Fruit fly (Drosophila melanogaster) whole organism, embryonic: ENCODE measurements around the gene bero.

Experiments
- CG10431 ChIP-seq: fragments of 200-800 bp; sonication (Bioruptor generic); optimal IDR thresholded peaks from 3 replicates; lab custom pipeline; 2018; ENCODE audit warnings: missing biosample characterization, mild to moderate bottlenecking, missing genetic modification characterization
- CG11085 ChIP-seq: fragments of 200-800 bp; sonication (Bioruptor generic); IDR thresholded peaks from 2 replicates; pipeline ENCODE4 v1.3.6; 2022; ENCODE audit warnings: missing biosample characterization, missing genetic modification characterization
- CG12299 ChIP-seq: fragments of 200-800 bp; sonication (Bioruptor generic); optimal IDR thresholded peaks from 2 replicates; lab custom pipeline; 2018; ENCODE audit warnings: missing biosample characterization, mild to moderate bottlenecking, missing genetic modification characterization
- CG12769 ChIP-seq: fragments of 200-800 bp; sonication (Bioruptor generic); optimal IDR thresholded peaks from 2 replicates; lab custom pipeline; 2019; ENCODE audit warnings: missing biosample characterization, mild to moderate bottlenecking, missing genetic modification characterization, moderate library complexity
- CG17568 ChIP-seq: fragments of 200-800 bp; sonication (Bioruptor generic); optimal IDR thresholded peaks from 2 replicates; lab custom pipeline; 2018; ENCODE audit warnings: missing biosample characterization, mild to moderate bottlenecking, missing genetic modification characterization, moderate library complexity
- CG32532 ChIP-seq: fragments of 200-800 bp; sonication (Bioruptor generic); IDR thresholded peaks from 2 replicates; pipeline ENCODE4 v1.3.6; 2022; ENCODE audit warnings: missing biosample characterization, missing genetic modification characterization
- CG3407 ChIP-seq: fragments of 200-800 bp; sonication (Bioruptor generic); optimal IDR thresholded peaks from 2 replicates; lab custom pipeline; 2018; ENCODE audit warnings: missing biosample characterization, mild to moderate bottlenecking, missing genetic modification characterization
- CG6765 ChIP-seq: fragments of 200-800 bp; sonication (Bioruptor generic); optimal IDR thresholded peaks from 3 replicates; lab custom pipeline; 2017; ENCODE audit warnings: missing biosample characterization, mild to moderate bottlenecking, missing genetic modification characterization
- CG6813 ChIP-seq: fragments of 200-800 bp; sonication (Bioruptor generic); optimal IDR thresholded peaks from 2 replicates; lab custom pipeline; 2017; ENCODE audit warnings: missing biosample characterization, missing genetic modification characterization, mild to moderate bottlenecking, moderate library complexity, missing genetic modification reagents
- CG8290 ChIP-seq, 3 experiments: fragments of 200-800 bp; sonication (Bioruptor generic); optimal IDR thresholded peaks; 2 replicates each; lab custom pipeline; 2016 to 2019; ENCODE audit warnings: missing biosample characterization in 3 of 3, missing genetic modification characterization in 3 of 3, mild to moderate bottlenecking in 2 of 3, moderate library complexity in 1 of 3
- CG8944 ChIP-seq: fragments of 200-800 bp; sonication (Bioruptor generic); optimal IDR thresholded peaks from 3 replicates; lab custom pipeline; 2016; ENCODE audit warnings: missing biosample characterization, missing genetic modification characterization
- D19B ChIP-seq: fragments of 200-800 bp; sonication (Bioruptor generic); optimal IDR thresholded peaks from 2 replicates; lab custom pipeline; 2017; ENCODE audit warnings: missing biosample characterization, mild to moderate bottlenecking, missing genetic modification characterization
- Deaf1 ChIP-seq: fragments of 200-800 bp; optimal IDR thresholded peaks from 3 replicates; lab custom pipeline; 2019; ENCODE audit warnings: missing biosample characterization, mild to moderate bottlenecking, missing genetic modification characterization, moderate library complexity
- Ets97D ChIP-seq: fragments of 200-800 bp; sonication (Bioruptor generic); optimal IDR thresholded peaks from 3 replicates; lab custom pipeline; 2016; ENCODE audit warnings: missing biosample characterization, missing genetic modification characterization
- HLHmδ ChIP-seq: fragments of 200-800 bp; sonication (Bioruptor generic); optimal IDR thresholded peaks from 2 replicates; lab custom pipeline; 2018; ENCODE audit warnings: missing biosample characterization, mild to moderate bottlenecking, missing genetic modification characterization, moderate library complexity
- Hmr ChIP-seq: fragments of 200-800 bp; sonication (Bioruptor generic); optimal IDR thresholded peaks from 3 replicates; lab custom pipeline; 2017; ENCODE audit warnings: mild to moderate bottlenecking, missing biosample characterization, missing genetic modification reagents, missing genetic modification characterization
- Jarid2 ChIP-seq: fragments of 200-800 bp; sonication (Bioruptor generic); optimal IDR thresholded peaks from 3 replicates; lab custom pipeline; 2017; ENCODE audit warnings: mild to moderate bottlenecking, missing biosample characterization, missing genetic modification reagents, missing genetic modification characterization
- Mad ChIP-seq: fragments of 200-800 bp; sonication (Bioruptor generic); optimal IDR thresholded peaks from 2 replicates; lab custom pipeline; 2016; ENCODE audit warnings: missing biosample characterization, missing genetic modification characterization
- Med ChIP-seq: fragments of 200-800 bp; sonication (Bioruptor generic); peaks from one replicate; lab custom pipeline; 2016; ENCODE audit warnings: missing biosample characterization, missing genetic modification characterization, mild to moderate bottlenecking, inconsistent platforms, moderate library complexity
- Nf-YB ChIP-seq: fragments of 200-800 bp; sonication (Bioruptor generic); optimal IDR thresholded peaks from 3 replicates; lab custom pipeline; 2019; ENCODE audit warnings: missing biosample characterization, mild to moderate bottlenecking, missing genetic modification characterization, moderate library complexity
- PHDP ChIP-seq: fragments of 200-800 bp; sonication (Bioruptor generic); optimal IDR thresholded peaks from 3 replicates; lab custom pipeline; 2018; ENCODE audit warnings: missing biosample characterization, mild to moderate bottlenecking, missing genetic modification characterization, moderate library complexity
- Trl ChIP-seq, 3 experiments: fragments of >200 bp in 2 of 3; fragments of 200-800 bp in 1 of 3; sonication (Bioruptor generic) in 1 of 3; optimal IDR thresholded peaks; 2 replicates in 1 of 3; 3 replicates in 2 of 3; lab custom pipeline; 2016 to 2017; ENCODE audit warnings: missing biosample characterization in 1 of 3, missing genetic modification characterization in 1 of 3
- bsh ChIP-seq, 2 experiments: fragments of 200-800 bp; sonication (Bioruptor generic); optimal IDR thresholded peaks; 2 replicates each; lab custom pipeline; 2017 to 2018; ENCODE audit warnings: mild to moderate bottlenecking in 2 of 2, missing biosample characterization in 2 of 2, missing genetic modification characterization in 2 of 2, moderate library complexity in 1 of 2
- chinmo ChIP-seq: fragments of 200-800 bp; sonication (Bioruptor generic); IDR thresholded peaks from 4 replicates; pipeline ENCODE4 v1.3.6; 2022; ENCODE audit warnings: missing biosample characterization, missing genetic modification characterization; ENCODE audit not compliant: partially characterized antibody
- ci ChIP-seq: fragments of 200-800 bp; sonication (Bioruptor generic); IDR thresholded peaks from 3 replicates; pipeline ENCODE4 v1.3.6; 2022; ENCODE audit warnings: missing biosample characterization, missing genetic modification characterization
- gem ChIP-seq: fragments of 200-800 bp; sonication (Bioruptor generic); optimal IDR thresholded peaks from 2 replicates; lab custom pipeline; 2019; ENCODE audit warnings: missing biosample characterization, mild to moderate bottlenecking, missing genetic modification characterization, moderate library complexity
- grn ChIP-seq: fragments of 200-800 bp; sonication (Bioruptor generic); optimal IDR thresholded peaks from 3 replicates; lab custom pipeline; 2017; ENCODE audit warnings: missing biosample characterization, missing genetic modification characterization
- kni ChIP-seq: fragments of 200-800 bp; sonication (Bioruptor generic); optimal IDR thresholded peaks from 3 replicates; lab custom pipeline; 2017; ENCODE audit warnings: mild to moderate bottlenecking, missing biosample characterization, missing genetic modification reagents, missing genetic modification characterization
- nom ChIP-seq: fragments of 200-800 bp; sonication (Bioruptor generic); optimal IDR thresholded peaks from 2 replicates; lab custom pipeline; 2017; ENCODE audit warnings: missing biosample characterization, missing genetic modification characterization, mild to moderate bottlenecking, moderate library complexity, missing genetic modification reagents
- oc ChIP-seq: fragments of 200-800 bp; sonication (Bioruptor generic); optimal IDR thresholded peaks from 2 replicates; lab custom pipeline; 2018; ENCODE audit warnings: missing biosample characterization, mild to moderate bottlenecking, missing genetic modification characterization, moderate library complexity
- pum ChIP-seq: fragments of 200-800 bp; sonication (Bioruptor generic); optimal IDR thresholded peaks from 2 replicates; lab custom pipeline; 2016; ENCODE audit warnings: missing biosample characterization, missing genetic modification characterization
- rib ChIP-seq: fragments of 200-800 bp; sonication (Bioruptor generic); IDR thresholded peaks from 2 replicates; pipeline ENCODE4 v1.3.6; 2022; ENCODE audit warnings: missing biosample characterization, missing genetic modification characterization
- sd ChIP-seq: fragments of 200-800 bp; sonication (Bioruptor generic); optimal IDR thresholded peaks from 3 replicates; lab custom pipeline; 2018; ENCODE audit warnings: missing biosample characterization, mild to moderate bottlenecking, missing genetic modification characterization, moderate library complexity
- tap ChIP-seq: fragments of 200-800 bp; optimal IDR thresholded peaks from 3 replicates; lab custom pipeline; 2019; ENCODE audit warnings: missing biosample characterization, mild to moderate bottlenecking, missing genetic modification characterization, moderate library complexity
- vvl ChIP-seq: fragments of 200-800 bp; sonication (Bioruptor generic); IDR thresholded peaks from 2 replicates; pipeline ENCODE4 v1.3.6; 2022; ENCODE audit warnings: missing biosample characterization, missing genetic modification characterization

bero gene

DNA sequence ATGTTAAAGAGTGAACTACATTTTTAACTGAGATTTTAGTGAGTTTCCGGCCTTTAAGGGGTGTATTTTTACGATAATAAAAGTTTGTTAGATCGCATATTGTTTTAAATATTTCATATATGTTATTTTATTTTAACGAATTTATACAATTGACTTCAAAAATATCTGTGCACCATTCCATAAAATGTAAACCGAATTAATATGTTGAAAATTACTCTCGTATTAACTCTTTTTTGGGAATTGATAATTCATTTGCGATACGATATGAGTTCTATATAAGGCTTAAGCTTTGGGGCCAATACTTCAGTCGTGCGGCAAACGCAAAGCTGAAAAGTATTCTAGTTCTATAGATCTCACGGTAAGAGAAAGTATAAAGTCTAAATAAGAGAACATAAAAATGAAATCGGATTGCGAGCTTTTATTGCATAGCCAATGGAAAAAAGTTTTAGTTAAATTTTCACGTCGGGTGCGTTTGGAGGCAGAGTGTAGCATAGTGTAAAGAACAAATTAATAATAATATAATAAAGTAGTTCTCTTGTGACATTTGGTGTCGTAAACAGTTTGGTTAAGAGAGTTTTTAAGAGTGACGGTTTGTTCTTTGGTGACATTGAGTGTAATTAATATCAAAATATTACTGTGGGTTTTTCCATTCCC is 34.2 kb upstream of the bero start (continued):
- TF ChIP-seq ci (GFP tag; lab: Robert Waterston, UW) = no peak
- peak; percentile 44 for TF ChIP-seq sd (tag; lab: Kevin White, UChicago)
- no peak for TF ChIP-seq PHDP (tag; lab: Kevin White, UChicago)
- TF ChIP-seq CG6813 (GFP tag; lab: Kevin White, UChicago) = no peak
- no peak for TF ChIP-seq CG3407 (GFP tag; lab: Kevin White, UChicago)
- TF ChIP-seq chinmo (GFP tag; lab: Robert Waterston, UW) = 0 out of 4 replicates have a peak, but pooled peaks have one; percentile 6
- TF ChIP-seq tap = no peak
- peak; percentile 28 for TF ChIP-seq CG6765 (GFP tag; lab: Kevin White, UChicago)
- no peak for TF ChIP-seq CG8944
- no peak for TF ChIP-seq Mad (GFP tag; lab: Kevin White, UChicago)
- TF ChIP-seq CG12299 (tag; lab: Kevin White, UChicago) = no peak
- TF ChIP-seq D19B (GFP tag; lab: Kevin White, UChicago) = no peak
- no peak for TF ChIP-seq Ets97D
- 0 out of 2 replicates have a peak, but pooled peaks have one; percentile 24 for TF ChIP-seq rib
- TF ChIP-seq Med = peak; percentile 60
- peak; percentile 7 for TF ChIP-seq CG17568 (GFP tag; lab: Kevin White, UChicago)
- TF ChIP-seq gem (tag; lab: Kevin White, UChicago) = peak; percentile 4
- TF ChIP-seq CG8290 (GFP tag; optimal IDR thresholded peaks at IDR 0.05; lab: Kevin White, UChicago) = no peak
- peak in 1 of 2 experiments; percentile 15 for TF ChIP-seq CG8290 (tag; optimal IDR thresholded peaks at IDR 0.05; lab: Kevin White, UChicago)
- no peak for TF ChIP-seq Hmr

DNA sequence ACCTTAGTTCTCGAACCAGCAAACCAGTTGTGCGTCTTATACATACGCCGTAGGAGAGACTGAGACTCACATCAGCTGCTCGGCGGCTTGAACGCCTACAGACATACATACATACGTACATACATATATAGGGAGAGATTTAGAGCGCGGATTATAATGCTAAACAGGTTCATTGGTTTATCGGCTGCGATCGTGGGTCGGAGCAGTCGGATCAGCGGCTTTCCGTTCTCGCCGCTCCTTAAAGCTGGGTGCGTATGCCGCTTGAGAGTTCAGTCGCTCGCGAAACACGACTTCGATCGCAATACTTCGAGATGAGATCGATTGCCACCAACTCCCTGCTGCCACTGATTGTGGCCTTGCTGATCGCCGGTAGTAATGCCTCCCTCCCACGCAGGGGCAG is 33.2 kb upstream of the bero start:
- no peak for TF ChIP-seq CG11085 (GFP tag; lab: Robert Waterston, UW)
- no peak for TF ChIP-seq CG8290 (GFP tag; optimal IDR thresholded peaks at IDR 0.05; lab: Kevin White, UChicago)
- peak in 1 of 2 experiments; percentile 15 for TF ChIP-seq CG8290 (tag; optimal IDR thresholded peaks at IDR 0.05; lab: Kevin White, UChicago)
- peak; percentile 64 for TF ChIP-seq Deaf1 (tag; lab: Kevin White, UChicago)
- TF ChIP-seq kni (GFP tag; lab: Kevin White, UChicago) = peak; percentile 75
- peak; percentile 51 for TF ChIP-seq Med
- 0 out of 2 replicates have a peak, but pooled peaks have one; percentile 23 for TF ChIP-seq CG32532 (GFP tag; lab: Robert Waterston, UW)
- 0 out of 4 replicates have a peak, but pooled peaks have one; percentile 49 for TF ChIP-seq chinmo (GFP tag; lab: Robert Waterston, UW)
- no peak for TF ChIP-seq Nf-YB (GFP tag; lab: Kevin White, UChicago)
- TF ChIP-seq rib = 0 out of 2 replicates have a peak, but pooled peaks have one; percentile 19
- TF ChIP-seq HLHmδ (GFP tag; lab: Kevin White, UChicago) = peak; percentile 28
- peak; percentile 26; the same call in 1 of the 2 replicates for TF ChIP-seq vvl (GFP tag; lab: Robert Waterston, UW)
- peak in 1 of 2 experiments; percentile 4 for TF ChIP-seq bsh (GFP tag; optimal IDR thresholded peaks at IDR 0.05; lab: Kevin White, UChicago)
- peak; percentile 60 for TF ChIP-seq CG12769
- peak in 1 of 2 experiments; percentile 7 for TF ChIP-seq Trl (optimal IDR thresholded peaks at IDR 0.05; lab: Kevin White, UChicago)
- no peak for TF ChIP-seq Trl (GFP tag; optimal IDR thresholded peaks at IDR 0.05; lab: Kevin White, UChicago)
- no peak for TF ChIP-seq CG10431 (GFP tag; lab: Kevin White, UChicago)
- TF ChIP-seq pum (GFP tag; lab: Kevin White, UChicago) = no peak
- TF ChIP-seq nom = peak; percentile 41
- TF ChIP-seq Jarid2 (GFP tag; lab: Kevin White, UChicago) = peak; percentile 11
- TF ChIP-seq oc (tag; lab: Kevin White, UChicago) = peak; percentile 71
- peak; percentile 60 for TF ChIP-seq grn (GFP tag; lab: Kevin White, UChicago)
